Fruit fly (Drosophila melanogaster): ENCODE data around the gene Ravus.

dm6 chr3R:13294461-13294860 lies 30.6 kb upstream of the Ravus start, which contains the start of gene CG8773:
- TF ChIP-seq insv (optimal IDR thresholded peaks at IDR 0.05) (no peak), h (optimal IDR thresholded peaks at IDR 0.05) (no peak), ttk (optimal IDR thresholded peaks at IDR 0.05) (no peak), psq (optimal IDR thresholded peaks at IDR 0.05) (no peak)

Data from Kc167 (cell line).